Worm (Caenorhabditis elegans) whole organism, L4 larva: ENCODE results near the gene mans-4.

Source experiments
- Y75B8A.6 ChIP-seq: fragments of 200-800 bp; sonication (Bioruptor generic); IDR thresholded peaks from 2 replicates; pipeline ENCODE4 v1.3.6; 2022; ENCODE audit warnings: missing genetic modification reagents, missing genetic modification characterization, missing compliant biosample characterization
- ZK337.2 ChIP-seq: fragments of 200-800 bp; sonication (Bioruptor generic); IDR thresholded peaks from 2 replicates; pipeline ENCODE4 v1.3.6; 2022; ENCODE audit warnings: missing genetic modification reagents, missing genetic modification characterization, missing compliant biosample characterization
- arid-1 ChIP-seq: fragments of 200-800 bp; sonication (Bioruptor generic); conservative IDR thresholded peaks from 2 replicates; pipeline ENCODE4 v1.3.6; 2022; ENCODE audit warnings: missing genetic modification reagents, missing genetic modification characterization, missing compliant biosample characterization
- ceh-20 ChIP-seq: fragments of 200-800 bp; sonication (Bioruptor generic); IDR thresholded peaks from 2 replicates; pipeline ENCODE4 v1.3.6; 2022; ENCODE audit warnings: missing genetic modification reagents, missing genetic modification characterization, missing compliant biosample characterization
- daf-12 ChIP-seq: fragments of 150-350 bp; optimal IDR thresholded peaks from 2 replicates; lab custom pipeline; 2014; ENCODE audit warnings: missing biosample characterization, missing genetic modification reagents, missing genetic modification characterization
- dmd-9 ChIP-seq: fragments of 200-800 bp; sonication (Bioruptor generic); IDR thresholded peaks from 2 replicates; pipeline ENCODE4 v1.3.6; 2022; ENCODE audit warnings: missing genetic modification reagents, missing genetic modification characterization, missing compliant biosample characterization
- lin-39 ChIP-seq: fragments of 150-350 bp; optimal IDR thresholded peaks from 2 replicates; lab custom pipeline; 2014; ENCODE audit warnings: missing biosample characterization, missing genetic modification reagents, missing genetic modification characterization
- nhr-11 ChIP-seq: fragments of 150-350 bp; optimal IDR thresholded peaks from 2 replicates; lab custom pipeline; 2014; ENCODE audit warnings: missing biosample characterization, missing genetic modification characterization
- nhr-237 ChIP-seq: sonication (generic microtip); optimal IDR thresholded peaks from 2 replicates; lab custom pipeline; 2017; ENCODE audit warnings: missing biosample characterization, missing genetic modification characterization
- nhr-76 ChIP-seq: fragments of 150-350 bp; optimal IDR thresholded peaks from 2 replicates; lab custom pipeline; 2014; ENCODE audit warnings: missing biosample characterization, missing genetic modification characterization
- nhr-77 ChIP-seq: fragments of 150-350 bp; optimal IDR thresholded peaks from 2 replicates; lab custom pipeline; 2014; ENCODE audit warnings: missing biosample characterization, missing genetic modification characterization
- snpc-4 ChIP-seq: fragments of 150-350 bp; optimal IDR thresholded peaks from 2 replicates; lab custom pipeline; 2014; ENCODE audit warnings: missing biosample characterization, missing genetic modification characterization
- zfp-2 ChIP-seq: sonication (generic microtip); optimal IDR thresholded peaks from 2 replicates; lab custom pipeline; 2016; ENCODE audit warnings: mild to moderate bottlenecking, missing genetic modification characterization, missing compliant biosample characterization
- zfp-3 ChIP-seq: fragments of 200-800 bp; sonication (Bioruptor generic); conservative IDR thresholded peaks from 2 replicates; pipeline ENCODE4 v1.3.6; 2022; ENCODE audit warnings: missing genetic modification reagents, missing genetic modification characterization, missing compliant biosample characterization

DNA sequence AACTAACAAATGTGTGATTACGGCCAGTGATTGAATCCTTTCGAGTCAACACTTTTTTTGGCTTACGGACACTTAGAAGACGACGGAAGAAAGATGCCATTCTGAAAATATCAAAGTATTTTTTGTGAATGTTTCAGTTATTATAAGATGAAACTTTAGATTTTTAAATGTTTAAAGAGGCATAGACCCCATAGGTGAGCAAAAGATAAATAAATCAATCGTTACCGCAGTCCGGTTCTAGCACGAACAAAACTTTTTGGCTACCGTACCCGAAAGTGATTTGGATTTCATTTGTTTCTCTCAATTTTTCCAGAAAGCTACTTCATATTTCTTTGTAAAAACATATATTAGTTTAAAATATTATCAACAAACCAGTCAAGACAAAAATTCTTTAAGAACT is 41.3 kb downstream of the mans-4 start, which contains the start of gene C53D6.7:
- no peak for TF ChIP-seq dmd-9 (GFP tag; lab: Robert Waterston, UW)
- TF ChIP-seq nhr-76 = no peak
- TF ChIP-seq zfp-2 = no peak
- TF ChIP-seq nhr-77 (tag; lab: Kevin White, UChicago) = no peak
- no peak for TF ChIP-seq zfp-3 (GFP tag; lab: Robert Waterston, UW)
- TF ChIP-seq ceh-20 (GFP tag; lab: Robert Waterston, UW) = no peak
- TF ChIP-seq daf-12 = no peak
- TF ChIP-seq snpc-4 (tag; lab: Kevin White, UChicago) = no peak
- no peak for TF ChIP-seq nhr-237 (tag; lab: Kevin White, UChicago)
- no peak for TF ChIP-seq arid-1 (GFP tag; lab: Robert Waterston, UW)
- TF ChIP-seq ZK337.2 = no peak
- TF ChIP-seq lin-39 (tag; lab: Kevin White, UChicago) = no peak
- TF ChIP-seq nhr-11 (tag; lab: Kevin White, UChicago) = no peak
- no peak for TF ChIP-seq Y75B8A.6 (GFP tag; lab: Robert Waterston, UW)
